Fruit fly (Drosophila melanogaster): ENCODE data around the gene CG13042.

Gene CG13042

dm6 chr3L:16295447-16295846 lies 12.8 kb downstream of the CG13042 start, which contains the start of gene CG4962:
Gene CG4962 (minus strand): TSS chr3L:16295547.
- TF ChIP-seq tai (GFP tag; optimal IDR thresholded peaks at IDR 0.05), result no peak
- TF ChIP-seq psq (GFP tag; optimal IDR thresholded peaks at IDR 0.05), result no peak
- no peak for TF ChIP-seq N (GFP tag; optimal IDR thresholded peaks at IDR 0.05)
- no peak for TF ChIP-seq sv (GFP tag; optimal IDR thresholded peaks at IDR 0.05)
- TF ChIP-seq Abd-B (GFP tag; optimal IDR thresholded peaks at IDR 0.05), result no peak
- no peak for TF ChIP-seq CrebA (GFP tag; optimal IDR thresholded peaks at IDR 0.05; ENCODE audit: borderline replicate concordance)
- no peak for TF ChIP-seq dl (GFP tag; optimal IDR thresholded peaks at IDR 0.05; ENCODE audit: insufficient read depth in 1 of 2, partially characterized antibody in 2 of 2)
- TF ChIP-seq GATAd (GFP tag; optimal IDR thresholded peaks at IDR 0.05), result no peak
- TF ChIP-seq OdsH (GFP tag; optimal IDR thresholded peaks at IDR 0.05), result no peak
- no peak for TF ChIP-seq rgr (GFP tag; optimal IDR thresholded peaks at IDR 0.05)
- TF ChIP-seq Rel (GFP tag; optimal IDR thresholded peaks at IDR 0.05), result no peak
- no peak for TF ChIP-seq Rel (tag; optimal IDR thresholded peaks at IDR 0.05)
- no peak for TF ChIP-seq ey (GFP tag; optimal IDR thresholded peaks at IDR 0.05)
- TF ChIP-seq Dif (GFP tag; optimal IDR thresholded peaks at IDR 0.05; ENCODE audit: partially characterized antibody), result no peak
- TF ChIP-seq h (GFP tag; optimal IDR thresholded peaks at IDR 0.05), result no peak
- TF ChIP-seq brk (GFP tag; optimal IDR thresholded peaks at IDR 0.05), result no peak

dm6 chr3L:16291678-16292077 lies 16.6 kb downstream of the CG13042 start:
- TF ChIP-seq Vsx2 (GFP tag; optimal IDR thresholded peaks at IDR 0.05; ENCODE audit: partially characterized antibody) (peak; percentile 88), CG9705 (GFP tag; optimal IDR thresholded peaks at IDR 0.05) (no peak), Abd-B (GFP tag; optimal IDR thresholded peaks at IDR 0.05) (no peak), foxo (GFP tag; optimal IDR thresholded peaks at IDR 0.05) (no peak), N (GFP tag; optimal IDR thresholded peaks at IDR 0.05) (peak; percentile 32), lola (GFP tag; optimal IDR thresholded peaks at IDR 0.05) (peak; percentile 51), Hnf4 (GFP tag; optimal IDR thresholded peaks at IDR 0.05) (no peak), Rel (GFP tag; optimal IDR thresholded peaks at IDR 0.05) (no peak), Rel (tag; optimal IDR thresholded peaks at IDR 0.05) (no peak), Myc (optimal IDR thresholded peaks at IDR 0.05) (peak; percentile 76), br (GFP tag; optimal IDR thresholded peaks at IDR 0.05) (no peak), dl (GFP tag; optimal IDR thresholded peaks at IDR 0.05; ENCODE audit: insufficient read depth in 1 of 2, partially characterized antibody in 2 of 2) (no peak), Mio (GFP tag; optimal IDR thresholded peaks at IDR 0.05) (no peak), Sp1 (GFP tag; optimal IDR thresholded peaks at IDR 0.05) (no peak), ey (GFP tag; optimal IDR thresholded peaks at IDR 0.05) (no peak), Dfd (GFP tag; optimal IDR thresholded peaks at IDR 0.05) (no peak), HLH106 (tag; optimal IDR thresholded peaks at IDR 0.05) (no peak), psq (GFP tag; optimal IDR thresholded peaks at IDR 0.05) (no peak), tai (GFP tag; optimal IDR thresholded peaks at IDR 0.05) (no peak)

- TF ChIP-seq Hr83 (GFP tag; optimal IDR thresholded peaks at IDR 0.05; ENCODE audit: poor library complexity, severe bottlenecking) (no peak), GATAd (GFP tag; optimal IDR thresholded peaks at IDR 0.05) (no peak), Hr78 (GFP tag; optimal IDR thresholded peaks at IDR 0.05) (no peak), rgr (GFP tag; optimal IDR thresholded peaks at IDR 0.05) (no peak), dmrt93B (GFP tag; optimal IDR thresholded peaks at IDR 0.05) (no peak), dsf (GFP tag; optimal IDR thresholded peaks at IDR 0.05; ENCODE audit: borderline replicate concordance) (no peak), HLH106 (tag; optimal IDR thresholded peaks at IDR 0.05) (no peak), OdsH (GFP tag; optimal IDR thresholded peaks at IDR 0.05) (no peak), tai (GFP tag; optimal IDR thresholded peaks at IDR 0.05) (no peak), ey (GFP tag; optimal IDR thresholded peaks at IDR 0.05) (no peak), Mio (GFP tag; optimal IDR thresholded peaks at IDR 0.05) (no peak), Dif (GFP tag; optimal IDR thresholded peaks at IDR 0.05; ENCODE audit: partially characterized antibody) (no peak), brk (GFP tag; optimal IDR thresholded peaks at IDR 0.05) (no peak), fru (GFP tag; optimal IDR thresholded peaks at IDR 0.05) (no peak), Myc (optimal IDR thresholded peaks at IDR 0.05) (no peak), woc (GFP tag; optimal IDR thresholded peaks at IDR 0.05) (no peak), CG9705 (GFP tag; optimal IDR thresholded peaks at IDR 0.05) (no peak), br (GFP tag; optimal IDR thresholded peaks at IDR 0.05) (no peak)
Observed at dm6 chr3L:16290850-16291249, 17.4 kb downstream of the CG13042 start, which contains the start of gene CG13045. Gene CG13045 (minus strand): TSS chr3L:16290950.

- no peak for TF ChIP-seq OdsH (GFP tag; optimal IDR thresholded peaks at IDR 0.05)
- TF ChIP-seq foxo (GFP tag; optimal IDR thresholded peaks at IDR 0.05), result peak in 1 of 2 experiments; percentile 9
- TF ChIP-seq Hnf4 (GFP tag; optimal IDR thresholded peaks at IDR 0.05), result no peak
- TF ChIP-seq ey (GFP tag; optimal IDR thresholded peaks at IDR 0.05), result no peak
- TF ChIP-seq dl (GFP tag; optimal IDR thresholded peaks at IDR 0.05; ENCODE audit: insufficient read depth in 1 of 2, partially characterized antibody in 2 of 2), result no peak
- no peak for TF ChIP-seq brk (GFP tag; optimal IDR thresholded peaks at IDR 0.05)
Observed at dm6 chr3L:16289067-16289466, 19.2 kb downstream of the CG13042 start.

All from whole organism, wandering third instar larva.